Fruit fly (Drosophila melanogaster) whole organism, larva: ENCODE data around the gene Hsp70Aa.
"Not testable (repeated sequence)": the region's sequence is repeated elsewhere in the genome, so short reads cannot be mapped to it uniquely, and the experiment has no call there.

Source experiments
- noc ChIP-seq: fragments of 200-800 bp; sonication (Bioruptor generic); optimal IDR thresholded peaks from 3 replicates; lab custom pipeline; 2019; ENCODE audit warnings: missing biosample characterization, mild to moderate bottlenecking, missing genetic modification characterization, moderate library complexity

Gene Hsp70Aa

DNA sequence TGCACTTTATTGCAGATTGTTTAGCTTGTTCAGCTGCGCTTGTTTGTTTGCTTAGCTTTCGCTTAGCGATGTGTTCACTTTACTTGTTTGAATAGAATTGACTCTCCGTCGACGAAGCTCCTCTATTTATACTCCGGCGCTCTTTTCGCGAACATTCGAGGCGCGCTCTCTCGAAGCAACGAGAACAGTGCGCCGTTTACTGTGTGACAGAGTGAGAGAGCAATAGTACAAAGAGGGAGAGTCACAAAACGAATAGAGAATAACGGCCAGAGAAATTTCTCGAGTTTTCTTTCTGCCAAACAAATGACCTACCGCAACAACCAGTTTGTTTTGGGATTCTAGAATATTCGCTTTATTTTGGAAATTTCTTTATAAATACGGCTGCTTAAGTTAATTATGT lies at the start of gene Hsp70Aa:
Gene Hsp70Aa (minus strand): TSS at position 101 of the 400 bp plus-strand sequence.
- TF ChIP-seq noc (tag; lab: Kevin White, UChicago), result not testable (repeated sequence)

DNA sequence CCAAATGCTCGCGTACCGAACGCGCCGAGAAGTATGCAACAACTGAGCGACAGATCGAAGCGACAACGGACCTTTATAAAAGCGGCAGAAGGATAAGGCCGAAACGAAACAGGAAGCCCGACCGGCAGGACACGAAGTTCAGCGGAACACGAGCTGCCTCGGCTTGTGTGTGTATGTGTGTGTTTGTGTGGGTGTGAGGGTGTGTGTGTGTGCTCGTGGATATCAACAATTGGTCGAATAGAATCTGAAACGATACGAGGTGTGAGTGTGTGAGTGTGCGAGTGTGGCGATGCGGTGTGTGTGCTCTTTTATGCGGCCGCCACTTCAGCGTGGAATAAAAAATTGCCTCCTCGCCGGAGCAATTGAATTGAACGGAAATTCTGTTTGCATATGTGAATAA lies 49.1 kb upstream of the Hsp70Aa start, which contains the start of gene Tk:
Gene Tk (minus strand): TSS at position 57 of the 400 bp plus-strand sequence.
- no peak for TF ChIP-seq noc (tag; lab: Kevin White, UChicago)

- TF ChIP-seq noc (tag; lab: Kevin White, UChicago), result no peak
These were observed 42.7 kb upstream of the Hsp70Aa start, which contains the start of gene Ect3 for dm6 chr3R:11999074-11999473. TSS of gene Ect3 (plus strand) at chr3R:11999278.

- no peak for TF ChIP-seq noc (tag; lab: Kevin White, UChicago)
These were observed 41.8 kb upstream of the Hsp70Aa start for dm6 chr3R:11998130-11998529.

- TF ChIP-seq noc (tag; lab: Kevin White, UChicago), result no peak
These were observed 36.8 kb upstream of the Hsp70Aa start, which contains the start of gene mfas for dm6 chr3R:11992934-11993670. TSS of gene mfas (minus strand) at chr3R:11993315.

- no peak for TF ChIP-seq noc (tag; lab: Kevin White, UChicago)
These were observed 35.3 kb upstream of the Hsp70Aa start for dm6 chr3R:11991538-11992164.

DNA sequence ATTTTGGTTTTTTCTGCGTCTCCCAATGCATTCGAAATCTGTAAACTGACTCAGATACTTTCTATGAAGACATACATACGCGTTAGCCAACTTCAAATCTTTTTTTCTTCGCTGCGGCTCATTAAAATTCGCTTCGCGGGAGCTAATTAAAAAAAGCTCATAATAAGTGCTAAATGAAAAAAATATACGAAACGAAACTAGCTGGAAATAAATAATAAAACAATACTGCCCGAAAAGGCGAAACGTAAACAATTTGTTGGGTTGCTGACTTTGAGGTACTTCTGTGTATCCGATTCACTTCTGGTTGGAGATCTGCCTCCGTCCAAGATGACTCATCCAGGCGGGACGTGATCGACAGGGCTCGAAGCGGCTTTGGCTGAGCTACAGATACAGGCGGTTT lies 33.7 kb upstream of the Hsp70Aa start:
- TF ChIP-seq noc (tag; lab: Kevin White, UChicago), result no peak

DNA sequence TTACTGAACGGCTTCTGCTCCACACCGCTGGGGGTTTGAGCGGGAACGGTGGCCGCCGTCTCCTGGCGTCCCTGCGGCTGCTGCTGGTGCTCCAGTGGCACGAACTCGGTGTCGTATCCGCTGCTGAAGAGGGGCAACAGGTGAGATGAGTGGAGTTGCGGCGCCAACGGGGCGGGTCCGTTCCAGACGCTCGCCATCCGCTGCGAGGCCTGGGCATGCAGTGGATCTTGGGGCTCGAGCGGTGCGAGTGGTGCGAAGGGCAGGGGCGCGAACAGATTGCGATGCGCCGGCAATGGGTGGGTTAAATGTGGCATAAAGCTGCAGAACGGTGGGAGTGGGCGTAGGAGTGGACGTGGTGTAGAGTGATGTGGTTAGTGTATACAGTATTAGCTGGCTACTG lies 32.9 kb upstream of the Hsp70Aa start:
- no peak for TF ChIP-seq noc (tag; lab: Kevin White, UChicago)

DNA sequence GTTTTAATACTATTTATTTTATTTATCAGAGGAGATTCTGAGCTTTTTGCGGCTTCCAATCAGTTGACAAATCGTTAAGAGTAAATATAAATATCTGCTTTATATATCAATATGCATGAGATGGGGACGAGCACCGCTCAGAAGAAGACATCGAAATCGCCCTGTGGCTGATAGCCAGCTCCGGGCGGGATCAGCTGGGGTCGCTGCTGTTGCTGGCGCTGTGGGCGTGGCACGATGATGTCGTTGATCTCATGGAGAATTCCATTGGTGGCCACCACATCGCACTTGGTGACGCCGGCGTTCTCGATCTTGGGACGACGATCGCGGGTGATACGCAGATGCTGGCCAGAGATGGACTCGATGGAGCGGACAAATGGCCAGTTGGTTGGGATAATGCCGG lies 28.5 kb upstream of the Hsp70Aa start:
- no peak for TF ChIP-seq noc (tag; lab: Kevin White, UChicago)

DNA sequence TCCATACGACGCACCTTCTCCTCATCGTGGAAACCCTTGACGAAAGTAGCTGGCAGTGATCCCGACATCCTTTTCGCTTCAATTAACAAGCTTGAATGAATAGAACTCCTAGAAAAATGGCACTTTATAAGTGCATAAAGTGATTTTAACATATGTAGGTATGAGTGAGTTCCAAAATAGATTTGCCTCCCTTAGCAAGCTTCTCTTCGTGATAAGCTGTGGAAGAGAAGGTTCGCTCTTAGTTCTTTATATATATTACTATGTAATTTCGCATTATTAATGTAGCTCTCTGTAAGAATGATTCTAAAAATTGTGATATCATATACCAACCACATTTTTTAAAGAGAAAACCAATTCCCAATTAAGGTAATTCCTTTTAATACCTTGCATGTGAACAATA lies 28.1 kb upstream of the Hsp70Aa start, which contains the start of gene CG3397:
Gene CG3397 (minus strand): TSS at position 101 of the 400 bp plus-strand sequence.
- TF ChIP-seq noc (tag; lab: Kevin White, UChicago), result no peak

- TF ChIP-seq noc (tag; lab: Kevin White, UChicago), result no peak
These were observed 26.2 kb upstream of the Hsp70Aa start for dm6 chr3R:11982547-11982946.

DNA sequence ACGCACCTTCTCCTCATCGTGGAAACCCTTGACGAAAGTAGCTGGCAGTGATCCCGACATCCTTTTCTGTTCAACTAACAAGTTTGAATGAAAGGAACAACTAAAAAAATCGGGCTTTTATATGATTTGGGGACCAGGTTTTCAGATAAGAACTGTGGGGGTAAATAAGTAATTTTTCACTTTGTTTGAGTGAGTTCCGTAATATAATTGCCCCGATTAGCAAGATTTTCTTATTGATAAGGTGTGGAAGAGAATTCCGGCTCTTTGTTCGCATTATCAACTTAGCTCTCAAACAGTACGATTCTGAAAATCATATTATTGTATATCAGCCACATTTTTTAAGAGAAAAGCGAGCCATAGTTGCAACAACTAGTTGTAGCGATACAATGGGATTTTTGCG lies 25.6 kb upstream of the Hsp70Aa start, which contains the start of gene CG12224:
Gene CG12224 (minus strand): TSS at position 101 of the 400 bp plus-strand sequence.
- TF ChIP-seq noc (tag; lab: Kevin White, UChicago), result no peak

DNA sequence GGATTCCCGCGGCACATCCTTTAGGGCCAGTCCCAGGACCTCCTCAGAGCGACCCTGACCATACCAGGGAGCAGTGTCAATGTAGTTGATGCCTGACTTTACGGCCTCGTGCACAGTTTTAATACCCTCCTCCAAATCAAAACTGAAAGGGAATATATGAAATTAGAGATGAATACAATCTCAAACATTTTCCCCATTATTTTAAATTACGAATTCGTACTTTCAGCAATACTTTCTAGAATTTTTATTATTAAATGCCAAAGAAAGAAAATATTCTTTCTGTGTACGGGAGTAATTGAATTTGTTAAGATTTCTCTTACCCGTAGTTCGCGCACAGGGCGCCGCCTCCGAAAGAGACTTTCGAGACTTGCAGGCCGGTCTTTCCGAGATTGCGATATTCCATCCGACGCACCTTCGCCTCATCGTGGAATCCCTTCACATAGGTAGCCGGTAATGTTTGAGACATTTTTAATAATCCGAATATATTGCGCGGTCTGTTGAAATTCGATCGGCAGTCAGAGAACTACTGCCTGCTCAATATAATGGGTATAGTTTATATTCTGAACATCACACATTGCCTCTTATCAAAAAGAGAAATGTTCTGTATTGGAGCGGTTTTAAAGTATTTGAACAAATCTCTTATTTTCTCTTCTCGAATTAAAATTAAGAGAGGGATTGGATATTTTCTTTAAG lies 23.7 kb upstream of the Hsp70Aa start, which contains the start of gene CG18547:
Gene CG18547 (minus strand): TSS at position 512 of the 693 bp plus-strand sequence.
- TF ChIP-seq noc (tag; lab: Kevin White, UChicago), result no peak

DNA sequence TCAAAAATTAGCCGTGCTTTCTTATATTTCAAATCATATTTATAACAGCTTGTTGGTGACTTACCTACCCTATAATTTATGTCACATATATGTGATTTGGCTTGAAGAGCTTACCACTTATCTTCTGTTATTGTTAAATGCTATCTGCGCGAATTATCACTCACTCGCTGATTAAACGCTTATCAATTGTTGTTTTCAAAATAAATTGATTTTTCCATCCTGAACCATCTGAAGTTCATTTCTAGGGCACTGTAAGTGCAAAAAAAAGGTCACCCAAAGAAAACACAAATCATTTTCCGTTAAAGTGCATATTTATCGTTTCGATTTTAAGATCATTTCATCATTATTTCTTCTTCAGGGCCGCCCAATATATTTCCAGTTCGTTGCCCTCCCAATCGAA lies 21.9 kb upstream of the Hsp70Aa start:
- no peak for TF ChIP-seq noc (tag; lab: Kevin White, UChicago)

DNA sequence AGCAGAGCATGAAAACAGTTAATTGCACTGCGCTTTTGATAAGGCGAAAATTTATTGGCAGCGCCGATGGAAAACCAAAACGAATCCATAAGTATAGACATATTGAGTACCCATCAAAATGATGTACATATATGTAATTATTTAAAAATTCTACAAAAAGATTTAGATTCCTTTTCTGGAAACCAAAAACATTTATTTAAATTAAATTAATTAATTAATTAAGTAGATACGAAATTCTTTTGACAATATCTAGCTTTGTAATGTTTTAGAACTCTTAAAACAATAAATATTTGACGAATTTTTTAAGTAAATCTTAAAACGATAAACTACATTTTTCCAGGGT lies 21.0 kb upstream of the Hsp70Aa start:
- TF ChIP-seq noc (tag; lab: Kevin White, UChicago), result no peak
